Worm (Caenorhabditis elegans) whole organism, L4 larva: ENCODE data around the gene F22F7.3.
A peak's percentile ranks its signal among the peaks of the same experiment; 100 is the strongest.

Experiments used
- F37D6.2 ChIP-seq: sonication (generic microtip); optimal IDR thresholded peaks from 2 replicates; lab custom pipeline; 2016; ENCODE audit warnings: mild to moderate bottlenecking, missing genetic modification characterization, missing compliant biosample characterization
- F49E8.2 ChIP-seq: sonication (generic microtip); optimal IDR thresholded peaks from 2 replicates; lab custom pipeline; 2016; ENCODE audit warnings: missing compliant biosample characterization, mild to moderate bottlenecking, missing genetic modification characterization, borderline replicate concordance
- Y75B8A.6 ChIP-seq: fragments of 200-800 bp; sonication (Bioruptor generic); IDR thresholded peaks from 2 replicates; pipeline ENCODE4 v1.3.6; 2022; ENCODE audit warnings: missing genetic modification reagents, missing genetic modification characterization, missing compliant biosample characterization
- aha-1 ChIP-seq: fragments of 150-350 bp; peaks from one replicate; lab custom pipeline; 2014; ENCODE audit warnings: missing biosample characterization, missing genetic modification characterization
- aly-2 ChIP-seq: sonication (generic microtip); optimal IDR thresholded peaks from 2 replicates; lab custom pipeline; 2018; ENCODE audit warnings: missing biosample characterization, missing genetic modification characterization
- arid-1 ChIP-seq: fragments of 200-800 bp; sonication (Bioruptor generic); conservative IDR thresholded peaks from 2 replicates; pipeline ENCODE4 v1.3.6; 2022; ENCODE audit warnings: missing genetic modification reagents, missing genetic modification characterization, missing compliant biosample characterization
- ces-1 ChIP-seq: fragments of 150-350 bp; sonication (generic microtip); optimal IDR thresholded peaks from 4 replicates; lab custom pipeline; 2014; ENCODE audit warnings: missing biosample characterization, missing genetic modification reagents, missing genetic modification characterization
- ctbp-1 ChIP-seq: fragments of 200-800 bp; sonication (Bioruptor generic); IDR thresholded peaks from 2 replicates; pipeline ENCODE4 v1.3.6; 2022; ENCODE audit warnings: missing genetic modification reagents, missing genetic modification characterization, missing compliant biosample characterization
- daf-12 ChIP-seq: fragments of 150-350 bp; optimal IDR thresholded peaks from 2 replicates; lab custom pipeline; 2014; ENCODE audit warnings: missing biosample characterization, missing genetic modification reagents, missing genetic modification characterization
- daf-16 ChIP-seq, 3 experiments: sonication (generic microtip); optimal IDR thresholded peaks; 2 replicates each; lab custom pipeline; 2016 to 2017; ENCODE audit warnings: missing genetic modification characterization in 3 of 3, missing genetic modification reagents in 3 of 3, mild to moderate bottlenecking in 2 of 3, missing compliant biosample characterization in 2 of 3, missing biosample characterization in 1 of 3, moderate library complexity in 1 of 3
- daf-19 ChIP-seq: fragments of 200-800 bp; sonication (Bioruptor generic); conservative IDR thresholded peaks from 2 replicates; pipeline ENCODE4 v1.3.6; 2022; ENCODE audit warnings: missing genetic modification characterization, missing compliant biosample characterization
- dmd-6 ChIP-seq: fragments of 200-800 bp; sonication (Bioruptor generic); IDR thresholded peaks from 2 replicates; pipeline ENCODE4 v1.3.6; 2022; ENCODE audit warnings: missing genetic modification reagents, missing genetic modification characterization, missing compliant biosample characterization
- dpl-1 ChIP-seq: fragments of 150-350 bp; optimal IDR thresholded peaks from 2 replicates; lab custom pipeline; 2014; ENCODE audit warnings: missing biosample characterization, missing genetic modification reagents, missing genetic modification characterization
- dve-1 ChIP-seq: sonication (generic microtip); optimal IDR thresholded peaks from 2 replicates; lab custom pipeline; 2017; ENCODE audit warnings: antibody characterized with exemption, mild to moderate bottlenecking, missing genetic modification characterization, missing compliant biosample characterization; ENCODE audit not compliant: insufficient read depth
- egl-27 ChIP-seq: sonication (generic microtip); optimal IDR thresholded peaks from 3 replicates; lab custom pipeline; 2017; ENCODE audit warnings: missing biosample characterization, missing genetic modification reagents, missing genetic modification characterization
- egl-43 ChIP-seq: fragments of 200-800 bp; sonication (Bioruptor generic); IDR thresholded peaks from 2 replicates; pipeline ENCODE4 v1.3.6; 2022; ENCODE audit warnings: missing genetic modification reagents, missing genetic modification characterization, missing compliant biosample characterization
- fkh-10 ChIP-seq: fragments of 150-350 bp; optimal IDR thresholded peaks from 2 replicates; lab custom pipeline; 2014; ENCODE audit warnings: missing biosample characterization, missing genetic modification reagents, missing genetic modification characterization
- hif-1 ChIP-seq, 2 experiments: sonication (generic microtip); optimal IDR thresholded peaks; 2 replicates each; lab custom pipeline; 2016 to 2017; ENCODE audit warnings: missing compliant biosample characterization in 2 of 2, missing genetic modification characterization in 2 of 2, missing genetic modification reagents in 2 of 2, missing genotype in 2 of 2, mild to moderate bottlenecking in 1 of 2
- hlh-11 ChIP-seq: fragments of 200-800 bp; sonication (Bioruptor generic); optimal IDR thresholded peaks from 2 replicates; lab custom pipeline; 2018; ENCODE audit warnings: mild to moderate bottlenecking, missing genetic modification characterization, missing compliant biosample characterization
- hlh-30 ChIP-seq: sonication (generic microtip); optimal IDR thresholded peaks from 2 replicates; lab custom pipeline; 2017; ENCODE audit warnings: antibody characterized with exemption, mild to moderate bottlenecking, missing genetic modification characterization, missing compliant biosample characterization; ENCODE audit not compliant: insufficient read depth
- hmg-1.1 ChIP-seq: fragments of 200-800 bp; sonication (Bioruptor generic); IDR thresholded peaks from 2 replicates; pipeline ENCODE4 v1.3.6; 2022; ENCODE audit warnings: missing genetic modification reagents, missing genetic modification characterization, missing compliant biosample characterization
- lin-13 ChIP-seq: fragments of 150-350 bp; optimal IDR thresholded peaks from 2 replicates; lab custom pipeline; 2014; ENCODE audit warnings: missing biosample characterization, missing genetic modification reagents, missing genetic modification characterization
- lin-38 ChIP-seq: fragments of 200-800 bp; sonication (Bioruptor generic); IDR thresholded peaks from 2 replicates; pipeline ENCODE4 v1.3.6; 2022; ENCODE audit warnings: missing genetic modification reagents, missing genetic modification characterization, missing compliant biosample characterization
- lir-3 ChIP-seq: sonication (generic microtip); optimal IDR thresholded peaks from 2 replicates; lab custom pipeline; 2016; ENCODE audit warnings: mild to moderate bottlenecking, missing genetic modification characterization, missing compliant biosample characterization
- lsy-2 ChIP-seq, 2 experiments: fragments of 150-350 bp in 1 of 2; sonication (generic microtip) in 1 of 2; optimal IDR thresholded peaks; 2 replicates each; lab custom pipeline; 2014 to 2017; ENCODE audit warnings: missing biosample characterization in 2 of 2, missing genetic modification characterization in 2 of 2
- madf-9 ChIP-seq: fragments of 200-800 bp; sonication (Bioruptor generic); conservative IDR thresholded peaks from 2 replicates; pipeline ENCODE4 v1.3.6; 2022; ENCODE audit warnings: missing genetic modification reagents, missing genetic modification characterization, missing compliant biosample characterization
- mdl-1 ChIP-seq, 2 experiments: fragments of 150-350 bp in 1 of 2; sonication (generic microtip) in 1 of 2; optimal IDR thresholded peaks; 2 replicates each; lab custom pipeline; 2014 to 2017; ENCODE audit warnings: missing biosample characterization in 2 of 2, missing genetic modification characterization in 2 of 2
- mep-1 ChIP-seq: fragments of 150-350 bp; sonication (generic microtip); optimal IDR thresholded peaks from 3 replicates; lab custom pipeline; 2014; ENCODE audit warnings: missing biosample characterization, missing genetic modification characterization
- mes-2 ChIP-seq: sonication (generic microtip); optimal IDR thresholded peaks from 2 replicates; lab custom pipeline; 2016; ENCODE audit warnings: missing genotype, mild to moderate bottlenecking, missing genetic modification characterization, missing compliant biosample characterization; ENCODE audit not compliant: poor library complexity, severe bottlenecking
- mxl-2 ChIP-seq: fragments of 200-800 bp; sonication (Bioruptor generic); conservative IDR thresholded peaks from 2 replicates; pipeline ENCODE4 v1.3.6; 2022; ENCODE audit warnings: missing genetic modification reagents, missing genetic modification characterization, missing compliant biosample characterization
- mxl-3 ChIP-seq: fragments of 200-800 bp; sonication (Bioruptor generic); optimal IDR thresholded peaks from 2 replicates; lab custom pipeline; 2018; ENCODE audit warnings: mild to moderate bottlenecking, missing genetic modification characterization, missing compliant biosample characterization
- nhr-11 ChIP-seq: fragments of 150-350 bp; optimal IDR thresholded peaks from 2 replicates; lab custom pipeline; 2014; ENCODE audit warnings: missing biosample characterization, missing genetic modification characterization
- nhr-28 ChIP-seq: fragments of 150-350 bp; optimal IDR thresholded peaks from 2 replicates; lab custom pipeline; 2014; ENCODE audit warnings: missing biosample characterization, missing genetic modification characterization
- nhr-48 ChIP-seq: sonication (generic microtip); optimal IDR thresholded peaks from 2 replicates; lab custom pipeline; 2016; ENCODE audit warnings: mild to moderate bottlenecking, missing genetic modification characterization, missing compliant biosample characterization
- nhr-77 ChIP-seq: fragments of 150-350 bp; optimal IDR thresholded peaks from 2 replicates; lab custom pipeline; 2014; ENCODE audit warnings: missing biosample characterization, missing genetic modification characterization
- php-3 ChIP-seq: fragments of 200-800 bp; sonication (Bioruptor generic); IDR thresholded peaks from 2 replicates; pipeline ENCODE4 v1.3.6; 2022; ENCODE audit warnings: missing genetic modification reagents, missing genetic modification characterization, missing compliant biosample characterization
- rbr-2 ChIP-seq: sonication (generic microtip); optimal IDR thresholded peaks from 2 replicates; lab custom pipeline; 2016; ENCODE audit warnings: missing genotype, missing genetic modification characterization, missing compliant biosample characterization
- saeg-2 ChIP-seq: fragments of 200-800 bp; sonication (Bioruptor generic); IDR thresholded peaks from 2 replicates; pipeline ENCODE4 v1.3.6; 2022; ENCODE audit warnings: missing genetic modification reagents, missing genetic modification characterization, missing compliant biosample characterization
- set-16 ChIP-seq: fragments of 200-800 bp; sonication (Bioruptor generic); IDR thresholded peaks from 2 replicates; pipeline ENCODE4 v1.3.6; 2022; ENCODE audit warnings: missing genetic modification reagents, missing genetic modification characterization, missing compliant biosample characterization
- skn-1 ChIP-seq: fragments of 150-350 bp; optimal IDR thresholded peaks from 2 replicates; lab custom pipeline; 2014; ENCODE audit warnings: missing biosample characterization, missing genetic modification characterization
- snpc-1.2 ChIP-seq: fragments of 200-800 bp; sonication (Bioruptor generic); IDR thresholded peaks from 2 replicates; pipeline ENCODE4 v1.3.6; 2022; ENCODE audit warnings: missing genetic modification reagents, missing genetic modification characterization, missing compliant biosample characterization
- spr-3 ChIP-seq: fragments of 200-800 bp; sonication (Bioruptor generic); optimal IDR thresholded peaks from 2 replicates; lab custom pipeline; 2018; ENCODE audit warnings: mild to moderate bottlenecking, missing genetic modification characterization, missing compliant biosample characterization
- tra-1 ChIP-seq: fragments of 200-800 bp; sonication (Bioruptor generic); IDR thresholded peaks from 2 replicates; pipeline ENCODE4 v1.3.6; 2022; ENCODE audit warnings: missing genetic modification reagents, missing genetic modification characterization, missing compliant biosample characterization
- unc-130 ChIP-seq: sonication (generic microtip); optimal IDR thresholded peaks from 2 replicates; lab custom pipeline; 2016; ENCODE audit warnings: missing genetic modification reagents, missing genetic modification characterization, missing compliant biosample characterization
- ztf-11 ChIP-seq: fragments of 150-350 bp; optimal IDR thresholded peaks from 2 replicates; lab custom pipeline; 2014; ENCODE audit warnings: missing biosample characterization, missing genetic modification characterization

Gene F22F7.3

ce11 chrV:2126996-2127585 lies 16.6 kb downstream of the F22F7.3 start, which contains the start of gene ldp-1 (continued):
- TF ChIP-seq aly-2: no peak
- TF ChIP-seq nhr-48: no peak

- peak; percentile 65; the same call in 1 of the 2 replicates for TF ChIP-seq egl-43 (GFP tag; lab: Robert Waterston, UW)
- no peak for TF ChIP-seq madf-9
- no peak for TF ChIP-seq lir-3 (tag; lab: Kevin White, UChicago)
- TF ChIP-seq set-16 (GFP tag; lab: Robert Waterston, UW): peak; percentile 31; the same call in 1 of the 2 replicates
- TF ChIP-seq skn-1 (tag; lab: Kevin White, UChicago): no peak
- no peak for TF ChIP-seq daf-12 (tag; lab: Kevin White, UChicago)
- TF ChIP-seq egl-27: no peak
These were observed 22.2 kb downstream of the F22F7.3 start for ce11 chrV:2132675-2133074.

- TF ChIP-seq mxl-2 (peak; percentile 97), mes-2 (tag; lab: Kevin White, UChicago) (peak; percentile 52), daf-19 (GFP tag; lab: Robert Waterston, UW) (no peak), nhr-28 (peak; percentile 1), mdl-1 (tag; optimal IDR thresholded peaks at IDR 0.05; lab: Kevin White, UChicago) (peak; percentile 71 to 93), ctbp-1 (GFP tag; lab: Robert Waterston, UW) (peak; percentile 74; the same call in 1 of the 2 replicates), nhr-77 (tag; lab: Kevin White, UChicago) (peak; percentile 1), Y75B8A.6 (no peak), ztf-11 (tag; lab: Kevin White, UChicago) (no peak), rbr-2 (tag; lab: Kevin White, UChicago) (peak; percentile 81), dpl-1 (GFP tag; lab: Kevin White, UChicago) (peak; percentile 28), F49E8.2 (tag; lab: Kevin White, UChicago) (no peak), hif-1 (tag; optimal IDR thresholded peaks at IDR 0.05; lab: Kevin White, UChicago) (peak in 1 of 2 experiments; percentile 76), saeg-2 (GFP tag; lab: Robert Waterston, UW) (no peak), dve-1 (peak; percentile 23), mxl-3 (GFP tag; lab: Kevin White, UChicago) (peak; percentile 11), hlh-30 (tag; lab: Kevin White, UChicago) (peak; percentile 96), tra-1 (GFP tag; lab: Robert Waterston, UW) (0 out of 2 replicates have a peak, but pooled peaks have one; percentile 32), nhr-11 (tag; lab: Kevin White, UChicago) (peak; percentile 49), ces-1 (GFP tag; lab: Kevin White, UChicago) (peak; percentile 2), fkh-10 (GFP tag; lab: Kevin White, UChicago) (peak; percentile 74), mep-1 (tag; lab: Kevin White, UChicago) (peak; percentile 74), hmg-1.1 (peak; percentile 68), arid-1 (GFP tag; lab: Robert Waterston, UW) (0 out of 2 replicates have a peak, but pooled peaks have one; percentile 37), egl-43 (GFP tag; lab: Robert Waterston, UW) (0 out of 2 replicates have a peak, but pooled peaks have one; percentile 49), F37D6.2 (peak; percentile 63), lin-13 (GFP tag; lab: Kevin White, UChicago) (no peak), lin-38 (peak; percentile 33), nhr-48 (peak; percentile 8), daf-16 (GFP tag; optimal IDR thresholded peaks at IDR 0.05; lab: Kevin White, UChicago) (peak in 1 of 2 experiments; percentile 6), daf-16 (tag; optimal IDR thresholded peaks at IDR 0.05; lab: Kevin White, UChicago) (peak; percentile 24), unc-130 (GFP tag; lab: Kevin White, UChicago) (no peak), spr-3 (GFP tag; lab: Kevin White, UChicago) (no peak), set-16 (GFP tag; lab: Robert Waterston, UW) (peak; percentile 64), snpc-1.2 (no peak), hlh-11 (tag; lab: Kevin White, UChicago) (peak; percentile 83), php-3 (no peak), dmd-6 (GFP tag; lab: Robert Waterston, UW) (peak; percentile 73), lsy-2 (tag; optimal IDR thresholded peaks at IDR 0.05; lab: Kevin White, UChicago) (peak in 1 of 2 experiments; percentile 74), aha-1 (peak; percentile 95)
These were observed 23.0 kb downstream of the F22F7.3 start for ce11 chrV:2133512-2133911.
